7 worm cellular contexts compared by ENCODE assay signal in the genomic region with DNA sequence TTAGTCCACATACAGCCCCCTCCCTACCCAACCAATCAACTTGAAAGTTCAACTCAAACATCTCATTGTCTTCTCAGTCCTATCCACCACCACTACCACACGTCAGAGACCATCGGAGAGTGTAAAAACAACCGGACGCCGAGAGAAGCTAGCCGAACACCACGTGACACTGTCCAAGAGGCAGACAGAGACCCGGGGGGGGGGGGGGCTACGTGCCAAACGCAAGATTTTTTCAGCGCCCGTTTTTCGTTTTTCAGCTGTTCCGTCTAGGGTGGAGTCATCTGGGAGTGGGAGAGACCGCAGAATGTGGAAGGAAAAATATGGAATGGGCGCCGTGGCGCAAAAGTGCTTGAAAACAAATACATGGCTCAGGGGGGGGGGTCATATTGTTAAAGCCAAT.
A peak's percentile ranks its signal among the peaks of the same experiment; 100 is the strongest.
TF ChIP-seq lines count a peak whose summit lies in the region.

No protein-coding gene starts in this region.

TF ChIP-seq in whole organism, L1 larva, 84 proteins besides CTCF, POLR2A, EP300 and RAD21 (continues in another document):
- TF ChIP-seq lir-3 (tag; optimal IDR thresholded peaks at IDR 0.05; lab: Kevin White, UChicago; ENCODE audit: poor library complexity) (peak; percentile 0), zip-4 (GFP tag; optimal IDR thresholded peaks at IDR 0.05; lab: Kevin White, UChicago) (no peak), Y116A8C.19 (tag; optimal IDR thresholded peaks at IDR 0.05; lab: Kevin White, UChicago; ENCODE audit: borderline replicate concordance) (no peak), ets-5 (GFP tag; IDR thresholded peaks at IDR 0.05; lab: Robert Waterston, UW) (no peak), rnt-1 (tag; optimal IDR thresholded peaks at IDR 0.05; lab: Kevin White, UChicago) (peak; percentile 65), skn-1 (tag; optimal IDR thresholded peaks at IDR 0.05; lab: Kevin White, UChicago) (peak; percentile 66), lsy-2 (tag; optimal IDR thresholded peaks at IDR 0.05; lab: Kevin White, UChicago) (peak in 1 of 2 experiments; percentile 38), mep-1 (tag; optimal IDR thresholded peaks at IDR 0.05; lab: Kevin White, UChicago) (peak; percentile 65), xbp-1 (tag; optimal IDR thresholded peaks at IDR 0.05; lab: Kevin White, UChicago) (peak; percentile 14), nhr-71 (tag; optimal IDR thresholded peaks at IDR 0.05; lab: Kevin White, UChicago) (peak; percentile 82), unc-98 (GFP tag; IDR thresholded peaks at IDR 0.05; lab: Robert Waterston, UW) (no peak; the same call in 1 of the 2 replicates), elt-2 (tag; optimal IDR thresholded peaks at IDR 0.05; lab: Kevin White, UChicago) (no peak)

TF ChIP-seq in whole organism, L2 larva, 48 proteins besides CTCF, POLR2A, EP300 and RAD21 (continues in another document):
- TF ChIP-seq lin-13 (GFP tag; optimal IDR thresholded peaks at IDR 0.05; lab: Kevin White, UChicago) (peak; percentile 16), nhr-25 (tag; optimal IDR thresholded peaks at IDR 0.05; lab: Kevin White, UChicago) (peak; percentile 87), ztf-4 (tag; optimal IDR thresholded peaks at IDR 0.05; lab: Kevin White, UChicago) (peak; percentile 41), peb-1 (tag; optimal IDR thresholded peaks at IDR 0.05; lab: Kevin White, UChicago) (no peak), snpc-4 (tag; optimal IDR thresholded peaks at IDR 0.05; lab: Kevin White, UChicago) (no peak), unc-55 (GFP tag; optimal IDR thresholded peaks at IDR 0.05; lab: Kevin White, UChicago) (peak; percentile 35), nhr-237 (tag; optimal IDR thresholded peaks at IDR 0.05; lab: Kevin White, UChicago) (no peak), ZK546.5 (tag; optimal IDR thresholded peaks at IDR 0.05; lab: Kevin White, UChicago) (no peak), egl-27 (tag; optimal IDR thresholded peaks at IDR 0.05; lab: Kevin White, UChicago) (peak; percentile 24), ceh-16 (tag; optimal IDR thresholded peaks at IDR 0.05; lab: Kevin White, UChicago) (peak; percentile 24), crh-2 (tag; optimal IDR thresholded peaks at IDR 0.05; lab: Kevin White, UChicago) (peak; percentile 54), sma-9 (GFP tag; optimal IDR thresholded peaks at IDR 0.05; lab: Kevin White, UChicago) (peak; percentile 89), sma-9 (tag; optimal IDR thresholded peaks at IDR 0.05; lab: Kevin White, UChicago) (no peak)

TF ChIP-seq in whole organism, L3 larva, 47 proteins besides CTCF, POLR2A, EP300 and RAD21 (continues in another document):
- TF ChIP-seq mml-1 (tag; optimal IDR thresholded peaks at IDR 0.05; lab: Kevin White, UChicago) (no peak), nhr-77 (tag; optimal IDR thresholded peaks at IDR 0.05; lab: Kevin White, UChicago) (no peak), snpc-4 (tag; optimal IDR thresholded peaks at IDR 0.05; lab: Kevin White, UChicago) (peak; percentile 31), nhr-11 (tag; optimal IDR thresholded peaks at IDR 0.05; lab: Kevin White, UChicago) (no peak), ceh-16 (tag; optimal IDR thresholded peaks at IDR 0.05; lab: Kevin White, UChicago) (no peak), elt-1 (tag; optimal IDR thresholded peaks at IDR 0.05; lab: Kevin White, UChicago) (peak; percentile 3), elt-3 (tag; optimal IDR thresholded peaks at IDR 0.05; lab: Kevin White, UChicago) (no peak), pqm-1 (tag; optimal IDR thresholded peaks at IDR 0.05; lab: Kevin White, UChicago) (peak; percentile 35), egl-5 (tag; optimal IDR thresholded peaks at IDR 0.05; lab: Kevin White, UChicago) (peak; percentile 62), sea-2 (GFP tag; optimal IDR thresholded peaks at IDR 0.05; lab: Kevin White, UChicago) (no peak), ceh-82 (tag; optimal IDR thresholded peaks at IDR 0.05; lab: Kevin White, UChicago) (no peak), nhr-237 (tag; optimal IDR thresholded peaks at IDR 0.05; lab: Kevin White, UChicago) (no peak), lin-39 (tag; optimal IDR thresholded peaks at IDR 0.05; lab: Kevin White, UChicago) (peak; percentile 84)

TF ChIP-seq in whole organism, L4 larva, 104 proteins besides CTCF, POLR2A, EP300 and RAD21 (continues in another document):
- TF ChIP-seq nhr-48 (tag; optimal IDR thresholded peaks at IDR 0.05; lab: Kevin White, UChicago): no peak
- TF ChIP-seq ama-1 (optimal IDR thresholded peaks at IDR 0.05; lab: Kevin White, UChicago): no peak
- TF ChIP-seq nhr-77 (tag; optimal IDR thresholded peaks at IDR 0.05; lab: Kevin White, UChicago): no peak
- no peak for TF ChIP-seq Y75B8A.6 (GFP tag; IDR thresholded peaks at IDR 0.05; lab: Robert Waterston, UW)
- no peak for TF ChIP-seq unc-130 (GFP tag; optimal IDR thresholded peaks at IDR 0.05; lab: Kevin White, UChicago)
- TF ChIP-seq lin-1 (GFP tag; IDR thresholded peaks at IDR 0.05; lab: Robert Waterston, UW): no peak
- no peak for TF ChIP-seq fkh-10 (GFP tag; optimal IDR thresholded peaks at IDR 0.05; lab: Kevin White, UChicago)
- peak; percentile 22 for TF ChIP-seq nhr-28 (tag; optimal IDR thresholded peaks at IDR 0.05; lab: Kevin White, UChicago)
- no peak for TF ChIP-seq nhr-102 (tag; optimal IDR thresholded peaks at IDR 0.05; lab: Kevin White, UChicago)
- no peak for TF ChIP-seq dmd-8 (GFP tag; IDR thresholded peaks at IDR 0.05; lab: Robert Waterston, UW)
- TF ChIP-seq tag-97 (GFP tag; IDR thresholded peaks at IDR 0.05; lab: Robert Waterston, UW): no peak
- no peak for TF ChIP-seq php-3 (GFP tag; IDR thresholded peaks at IDR 0.05; lab: Robert Waterston, UW)
- TF ChIP-seq nhr-41 (GFP tag; IDR thresholded peaks at IDR 0.05; lab: Robert Waterston, UW): no peak
- TF ChIP-seq lim-7 (GFP tag; IDR thresholded peaks at IDR 0.05; lab: Robert Waterston, UW): no peak

TF ChIP-seq in whole organism, late embryonic, 69 proteins besides CTCF, POLR2A, EP300 and RAD21 (continues in another document):
- no peak for TF ChIP-seq ceh-22 (tag; optimal IDR thresholded peaks at IDR 0.05; lab: Kevin White, UChicago)
- TF ChIP-seq T23F11.4 (GFP tag; optimal IDR thresholded peaks at IDR 0.05; lab: Kevin White, UChicago): no peak
- no peak for TF ChIP-seq lim-6 (tag; optimal IDR thresholded peaks at IDR 0.05; lab: Kevin White, UChicago)
- peak; percentile 4 for TF ChIP-seq C38D4.7 (GFP tag; optimal IDR thresholded peaks at IDR 0.05; lab: Kevin White, UChicago)
- no peak for TF ChIP-seq syd-9 (tag; optimal IDR thresholded peaks at IDR 0.05; lab: Kevin White, UChicago)
- TF ChIP-seq rnt-1 (tag; optimal IDR thresholded peaks at IDR 0.05; lab: Kevin White, UChicago): peak; percentile 16
- no peak for TF ChIP-seq eyg-1 (tag; optimal IDR thresholded peaks at IDR 0.05; lab: Kevin White, UChicago)
- no peak for TF ChIP-seq unc-3 (GFP tag; conservative IDR thresholded peaks at IDR 0.05; lab: Robert Waterston, UW)
- TF ChIP-seq unc-3 (tag; optimal IDR thresholded peaks at IDR 0.05; lab: Kevin White, UChicago): no peak
- TF ChIP-seq pat-9 (tag; optimal IDR thresholded peaks at IDR 0.05; lab: Kevin White, UChicago): peak; percentile 13
- no peak for TF ChIP-seq ceh-6 (GFP tag; optimal IDR thresholded peaks at IDR 0.05; lab: Kevin White, UChicago)
- no peak for TF ChIP-seq nhr-232 (tag; optimal IDR thresholded peaks at IDR 0.05; lab: Kevin White, UChicago)
- no peak for TF ChIP-seq ceh-48 (tag; optimal IDR thresholded peaks at IDR 0.05; lab: Kevin White, UChicago)
- peak; percentile 36 for TF ChIP-seq ceh-18 (tag; optimal IDR thresholded peaks at IDR 0.05; lab: Kevin White, UChicago)
- no peak for TF ChIP-seq hlh-15 (tag; optimal IDR thresholded peaks at IDR 0.05; lab: Kevin White, UChicago)

TF ChIP-seq in whole organism, mixed stage, embryonic, 35 proteins besides CTCF, POLR2A, EP300 and RAD21:
- TF ChIP-seq bed-3 (GFP tag; optimal IDR thresholded peaks at IDR 0.05; lab: Kevin White, UChicago): no peak
- TF ChIP-seq mab-5 (tag; optimal IDR thresholded peaks at IDR 0.05; lab: Kevin White, UChicago): no peak
- no peak for TF ChIP-seq ces-1 (GFP tag; optimal IDR thresholded peaks at IDR 0.05; lab: Kevin White, UChicago)
- no peak for TF ChIP-seq cnd-1 (tag; optimal IDR thresholded peaks at IDR 0.05; lab: Kevin White, UChicago)
- TF ChIP-seq lsy-2 (tag; optimal IDR thresholded peaks at IDR 0.05; lab: Kevin White, UChicago): no peak
- TF ChIP-seq sem-2 (GFP tag; optimal IDR thresholded peaks at IDR 0.05; lab: Kevin White, UChicago): no peak
- TF ChIP-seq nhr-2 (tag; optimal IDR thresholded peaks at IDR 0.05; lab: Kevin White, UChicago): no peak
- TF ChIP-seq hlh-1 (tag; optimal IDR thresholded peaks at IDR 0.05; lab: Kevin White, UChicago): peak; percentile 12
- TF ChIP-seq ztf-11 (tag; optimal IDR thresholded peaks at IDR 0.05; lab: Kevin White, UChicago): no peak
TF ChIP-seq in whole organism, mixed stage, embryonic: peak in this region for 1.

TF ChIP-seq in whole organism, young adult, 124 proteins besides CTCF, POLR2A, EP300 and RAD21 (continues in another document):
- TF ChIP-seq lin-26 (GFP tag; IDR thresholded peaks at IDR 0.05; lab: Robert Waterston, UW) (0 out of 2 replicates have a peak, but pooled peaks have one; percentile 25), K12H6.12 (tag; optimal IDR thresholded peaks at IDR 0.05; lab: Kevin White, UChicago) (peak; percentile 81), F37B4.10 (GFP tag; IDR thresholded peaks at IDR 0.05; lab: Robert Waterston, UW) (0 out of 2 replicates have a peak, but pooled peaks have one; percentile 9), K11D2.4 (GFP tag; IDR thresholded peaks at IDR 0.05; lab: Robert Waterston, UW) (peak; percentile 32; the same call in 1 of the 2 replicates), snpc-4 (GFP tag; optimal IDR thresholded peaks at IDR 0.05; lab: Kevin White, UChicago) (no peak), snpc-4 (tag; optimal IDR thresholded peaks at IDR 0.05; lab: Kevin White, UChicago) (peak in 1 of 4 experiments; percentile 10), dox-1 (GFP tag; IDR thresholded peaks at IDR 0.05; lab: Robert Waterston, UW) (0 out of 2 replicates have a peak, but pooled peaks have one; percentile 34), hmg-1.2 (GFP tag; IDR thresholded peaks at IDR 0.05; lab: Robert Waterston, UW) (peak; percentile 25; the same call in 1 of the 2 replicates), lin-35 (GFP tag; optimal IDR thresholded peaks at IDR 0.05; lab: Kevin White, UChicago) (peak in 1 of 3 experiments; percentile 16), zfh-2 (GFP tag; conservative IDR thresholded peaks at IDR 0.05; lab: Robert Waterston, UW) (peak; percentile 94), somi-1 (GFP tag; optimal IDR thresholded peaks at IDR 0.05; lab: Kevin White, UChicago) (peak; percentile 72), ztf-18 (tag; optimal IDR thresholded peaks at IDR 0.05; lab: Kevin White, UChicago) (no peak), nfyb-1 (GFP tag; IDR thresholded peaks at IDR 0.05; lab: Robert Waterston, UW) (0 out of 2 replicates have a peak, but pooled peaks have one; percentile 57), attf-5 (GFP tag; optimal IDR thresholded peaks at IDR 0.05; lab: Kevin White, UChicago) (peak; percentile 50), snpc-3.4 (tag; optimal IDR thresholded peaks at IDR 0.05; lab: Kevin White, UChicago) (no peak), cebp-1 (GFP tag; IDR thresholded peaks at IDR 0.05; lab: Robert Waterston, UW) (no peak), cebp-1 (tag; optimal IDR thresholded peaks at IDR 0.05; lab: Kevin White, UChicago) (peak; percentile 68), chd-7 (tag; optimal IDR thresholded peaks at IDR 0.05; lab: Kevin White, UChicago) (peak; percentile 75), egl-44 (GFP tag; IDR thresholded peaks at IDR 0.05; lab: Robert Waterston, UW) (0 out of 2 replicates have a peak, but pooled peaks have one; percentile 29)
